Fruit fly (Drosophila melanogaster) whole organism, embryonic: ENCODE results near the gene Phs.

Source experiments
- Adf1 ChIP-seq: fragments of 200-800 bp; sonication (Bioruptor generic); IDR thresholded peaks from 2 replicates; pipeline ENCODE4 v1.3.6; 2022; ENCODE audit warnings: missing biosample characterization, missing genetic modification characterization
- CG10209 ChIP-seq: fragments of 200-800 bp; sonication (Bioruptor generic); optimal IDR thresholded peaks from 3 replicates; lab custom pipeline; 2017; ENCODE audit warnings: missing biosample characterization, mild to moderate bottlenecking, missing genetic modification characterization, missing genetic modification reagents
- CG17359 ChIP-seq: fragments of 200-800 bp; sonication (Bioruptor generic); optimal IDR thresholded peaks from 3 replicates; lab custom pipeline; 2018; ENCODE audit warnings: missing biosample characterization, mild to moderate bottlenecking, missing genetic modification characterization, moderate library complexity
- CG30431 ChIP-seq: fragments of 200-800 bp; sonication (Bioruptor generic); optimal IDR thresholded peaks from 2 replicates; lab custom pipeline; 2017; ENCODE audit warnings: missing biosample characterization, missing genetic modification characterization
- CG6254 ChIP-seq: fragments of 200-800 bp; sonication (Bioruptor generic); optimal IDR thresholded peaks from 3 replicates; lab custom pipeline; 2017; ENCODE audit warnings: mild to moderate bottlenecking, missing biosample characterization, missing genetic modification reagents, missing genetic modification characterization
- CG9609 ChIP-seq: fragments of 200-800 bp; sonication (Bioruptor generic); optimal IDR thresholded peaks from 3 replicates; lab custom pipeline; 2016; ENCODE audit warnings: missing biosample characterization, missing genetic modification characterization
- Dip3 ChIP-seq: fragments of 200-800 bp; sonication (Bioruptor generic); optimal IDR thresholded peaks from 3 replicates; lab custom pipeline; 2016; ENCODE audit warnings: missing biosample characterization, missing genetic modification characterization
- H2.0 ChIP-seq: fragments of 200-800 bp; sonication (Bioruptor generic); IDR thresholded peaks from 2 replicates; pipeline ENCODE4 v1.3.6; 2022; ENCODE audit warnings: missing biosample characterization, missing genetic modification characterization
- NfI ChIP-seq: fragments of 200-800 bp; sonication (Bioruptor generic); optimal IDR thresholded peaks from 3 replicates; lab custom pipeline; 2018; ENCODE audit warnings: missing biosample characterization, mild to moderate bottlenecking, missing genetic modification characterization, moderate library complexity
- corto ChIP-seq: fragments of 200-800 bp; sonication (Bioruptor generic); optimal IDR thresholded peaks from 2 replicates; lab custom pipeline; 2016; ENCODE audit warnings: missing biosample characterization, mild to moderate bottlenecking, missing genetic modification characterization, moderate library complexity
- zen2 ChIP-seq: fragments of 200-800 bp; sonication (Bioruptor generic); IDR thresholded peaks from 3 replicates; pipeline ENCODE4 v1.3.6; 2022; ENCODE audit warnings: missing biosample characterization, missing genetic modification characterization; ENCODE audit not compliant: partially characterized antibody

- no peak for TF ChIP-seq Dip3 (GFP tag; lab: Kevin White, UChicago)
- TF ChIP-seq CG6254 (GFP tag; lab: Kevin White, UChicago): no peak
- TF ChIP-seq Adf1: no peak
- TF ChIP-seq CG10209 (GFP tag; lab: Kevin White, UChicago): no peak
- no peak for TF ChIP-seq corto (GFP tag; lab: Kevin White, UChicago)
- TF ChIP-seq H2.0 (GFP tag; lab: Robert Waterston, UW): no peak
- no peak for TF ChIP-seq CG17359 (tag; lab: Kevin White, UChicago)
- no peak for TF ChIP-seq CG30431 (GFP tag; lab: Kevin White, UChicago)
- no peak for TF ChIP-seq CG9609
- TF ChIP-seq NfI: no peak
- TF ChIP-seq zen2 (GFP tag; lab: Robert Waterston, UW): no peak
These were observed 7.6 kb downstream of the Phs start for dm6 chr3L:15627295-15627694.
